Worm (Caenorhabditis elegans): ENCODE data around the gene F10C2.3.

DNA sequence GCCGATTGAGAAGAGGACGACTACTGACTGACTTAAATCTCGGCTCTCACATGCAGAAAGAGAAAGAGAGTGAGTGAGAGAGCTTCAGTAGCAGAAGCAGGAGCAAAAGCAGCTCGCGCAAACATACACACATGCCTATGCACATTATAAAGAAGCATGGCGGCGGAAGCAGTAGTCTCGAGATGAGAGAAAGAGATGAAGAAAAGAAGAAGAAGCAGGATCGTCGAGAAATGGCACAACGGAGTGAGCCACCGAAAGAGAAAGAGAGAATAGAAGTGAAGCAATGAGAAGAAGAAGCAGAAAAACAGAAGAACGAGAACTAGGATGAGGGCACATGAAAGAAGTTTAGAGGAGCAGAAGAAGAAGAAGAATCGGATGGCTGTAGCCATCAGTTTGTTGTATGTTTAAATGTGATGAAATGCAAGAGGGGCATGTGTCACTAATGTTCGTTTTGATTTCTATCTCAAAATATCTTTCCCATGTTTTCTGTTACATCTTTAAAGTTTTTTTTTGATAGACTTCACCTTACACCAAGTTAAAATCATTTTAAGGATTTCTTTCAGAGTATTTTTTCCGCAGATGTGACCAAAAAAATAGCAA lies 6.9 kb downstream of the F10C2.3 start:
- TF ChIP-seq nhr-80 (tag; optimal IDR thresholded peaks at IDR 0.05), result no peak
- TF ChIP-seq lin-35 (GFP tag; optimal IDR thresholded peaks at IDR 0.05), result no peak
- TF ChIP-seq ceh-79 (tag; optimal IDR thresholded peaks at IDR 0.05), result no peak
- TF ChIP-seq bed-2 (GFP tag; IDR thresholded peaks at IDR 0.05), result no peak
- no peak for TF ChIP-seq nfya-1 (tag; optimal IDR thresholded peaks at IDR 0.05; ENCODE audit: borderline replicate concordance, insufficient read depth)
- no peak for TF ChIP-seq unc-62 (GFP tag; optimal IDR thresholded peaks at IDR 0.05)
- no peak for TF ChIP-seq nhr-179 (tag; optimal IDR thresholded peaks at IDR 0.05)
- TF ChIP-seq unc-130 (GFP tag; optimal IDR thresholded peaks at IDR 0.05), result no peak
- no peak for TF ChIP-seq sptf-2 (GFP tag; optimal IDR thresholded peaks at IDR 0.05)

Measured in whole organism, young adult.